Worm (Caenorhabditis elegans): ENCODE data around the gene nhr-183.
A peak's percentile ranks its signal among the peaks of the same experiment; 100 is the strongest.

The nhr-183 gene

DNA sequence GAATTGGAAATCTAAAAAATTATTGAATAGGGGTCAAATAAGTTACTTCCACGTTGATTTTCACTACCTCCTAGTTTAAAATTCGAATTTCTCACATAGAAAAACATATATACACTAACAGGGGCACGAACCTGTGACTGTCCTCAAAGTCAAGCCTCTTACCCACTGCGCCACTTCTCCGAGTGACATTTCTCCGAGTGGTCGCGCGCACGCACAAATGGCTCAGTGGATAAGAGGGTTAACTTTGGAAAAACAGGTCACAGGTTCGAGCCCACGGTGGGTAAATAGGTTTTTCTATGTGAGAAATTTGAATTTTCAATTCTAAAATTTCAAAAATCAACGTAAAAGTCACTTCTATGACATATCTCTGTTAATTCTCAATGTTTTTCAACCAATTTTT lies 12.8 kb upstream of the nhr-183 start:
- TF ChIP-seq efl-1 (optimal IDR thresholded peaks at IDR 0.05) (no peak), efl-1 (GFP tag; optimal IDR thresholded peaks at IDR 0.05 in 1 of 2) (peak in 1 of 2 experiments; percentile 81), nhr-77 (tag; optimal IDR thresholded peaks at IDR 0.05) (peak; percentile 50), nhr-20 (tag; optimal IDR thresholded peaks at IDR 0.05) (peak; percentile 13), nhr-47 (tag; optimal IDR thresholded peaks at IDR 0.05) (no peak), nhr-71 (tag; optimal IDR thresholded peaks at IDR 0.05) (peak; percentile 21), dpl-1 (GFP tag; optimal IDR thresholded peaks at IDR 0.05) (no peak), fkh-8 (tag; optimal IDR thresholded peaks at IDR 0.05) (peak; percentile 19), aha-1 (tag; optimal IDR thresholded peaks at IDR 0.05) (no peak), nhr-85 (tag) (peak; percentile 42), F16B12.6 (tag; optimal IDR thresholded peaks at IDR 0.05) (no peak), snu-23 (GFP tag; optimal IDR thresholded peaks at IDR 0.05) (peak; percentile 19), alr-1 (tag; optimal IDR thresholded peaks at IDR 0.05; ENCODE audit: borderline replicate concordance) (no peak), lin-14 (GFP tag; optimal IDR thresholded peaks at IDR 0.05) (peak; percentile 67), sptf-1 (tag; optimal IDR thresholded peaks at IDR 0.05) (no peak), hlh-17 (GFP tag; optimal IDR thresholded peaks at IDR 0.05; ENCODE audit: borderline replicate concordance) (no peak), lin-39 (tag; optimal IDR thresholded peaks at IDR 0.05) (no peak), lin-35 (GFP tag; optimal IDR thresholded peaks at IDR 0.05) (peak in 1 of 2 experiments; percentile 48), lin-13 (GFP tag; optimal IDR thresholded peaks at IDR 0.05) (peak; percentile 25), dsc-1 (tag; optimal IDR thresholded peaks at IDR 0.05) (no peak), ceh-82 (tag; optimal IDR thresholded peaks at IDR 0.05) (peak in 1 of 3 experiments; percentile 21)

DNA sequence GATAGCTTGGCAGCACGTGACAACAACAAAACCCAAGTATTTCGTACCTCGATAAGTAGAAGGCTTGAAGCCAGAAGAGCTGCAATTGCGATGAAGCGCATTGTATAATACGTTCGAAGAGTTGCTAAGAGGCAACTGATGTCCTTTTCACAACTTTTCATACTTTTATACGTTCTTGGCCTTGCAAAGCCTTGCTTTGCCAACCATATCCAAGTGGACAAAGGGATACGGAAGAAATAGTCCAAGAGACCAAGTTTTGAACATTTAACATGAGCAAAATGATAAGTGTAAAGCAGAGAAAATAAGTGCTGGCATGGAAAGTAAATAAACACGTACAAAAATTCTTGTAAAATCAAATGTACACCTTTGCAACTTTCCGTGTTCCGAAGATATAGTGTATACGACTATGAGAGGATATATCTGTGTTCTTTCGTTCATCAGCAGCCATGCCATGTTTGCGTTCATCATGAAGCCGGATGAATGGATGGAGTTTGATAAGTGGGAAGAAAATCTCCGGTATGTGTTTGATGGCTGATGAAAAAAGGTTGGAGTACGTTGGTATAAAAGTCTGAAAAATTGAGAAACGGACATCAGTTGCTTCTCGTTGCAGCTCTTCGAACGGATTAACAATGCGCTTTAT lies 9.9 kb upstream of the nhr-183 start, which contains the start of the genes Y5H2A.4 and abu-4:
Gene Y5H2A.4 (minus strand): TSS at position 101 of the 640 bp plus-strand sequence.
Gene abu-4 (plus strand): TSS at position 590 of the 640 bp plus-strand sequence.
- TF ChIP-seq sptf-1 (tag; optimal IDR thresholded peaks at IDR 0.05) (no peak), skn-1 (tag; optimal IDR thresholded peaks at IDR 0.05) (no peak), ama-1 (optimal IDR thresholded peaks at IDR 0.05) (no peak), fkh-4 (tag; optimal IDR thresholded peaks at IDR 0.05; ENCODE audit: borderline replicate concordance) (no peak), snpc-4 (tag; optimal IDR thresholded peaks at IDR 0.05) (no peak), jun-1 (tag; optimal IDR thresholded peaks at IDR 0.05) (no peak), ceh-82 (tag; optimal IDR thresholded peaks at IDR 0.05) (no peak), nhr-71 (tag; optimal IDR thresholded peaks at IDR 0.05) (no peak), blmp-1 (tag; optimal IDR thresholded peaks at IDR 0.05) (no peak), nhr-76 (tag; optimal IDR thresholded peaks at IDR 0.05) (no peak), nhr-47 (tag; optimal IDR thresholded peaks at IDR 0.05) (no peak), sox-4 (tag; optimal IDR thresholded peaks at IDR 0.05) (no peak), snu-23 (GFP tag; optimal IDR thresholded peaks at IDR 0.05) (no peak), unc-98 (GFP tag; IDR thresholded peaks at IDR 0.05) (no peak), nhr-237 (tag; optimal IDR thresholded peaks at IDR 0.05) (no peak)

DNA sequence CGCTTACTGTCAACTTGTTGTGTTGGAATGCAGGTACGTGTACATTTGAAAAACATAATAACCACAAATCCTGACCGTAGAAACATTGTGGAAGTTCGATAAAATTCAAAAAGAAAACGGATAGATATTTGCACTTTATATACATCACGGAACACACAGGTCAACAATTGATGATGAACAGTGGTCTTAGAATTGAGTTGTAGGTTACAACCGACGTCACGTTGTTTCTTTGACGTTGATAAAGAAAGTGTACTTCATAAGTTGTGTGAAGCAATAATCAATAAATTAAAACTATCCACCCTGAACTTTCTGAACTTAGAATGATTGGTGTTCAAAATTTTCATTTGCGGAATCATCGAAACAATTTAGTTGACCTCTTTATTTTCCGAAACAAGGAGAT lies 7.3 kb upstream of the nhr-183 start, which contains the start of gene Y5H2A.1:
Gene Y5H2A.1 (minus strand): TSS at position 101 of the 400 bp plus-strand sequence.
- TF ChIP-seq aly-2 (tag; optimal IDR thresholded peaks at IDR 0.05), result no peak
- TF ChIP-seq ceh-63 (GFP tag; optimal IDR thresholded peaks at IDR 0.05), result no peak
- TF ChIP-seq aha-1 (tag; optimal IDR thresholded peaks at IDR 0.05), result no peak
- TF ChIP-seq zip-4 (GFP tag; optimal IDR thresholded peaks at IDR 0.05), result no peak
- no peak for TF ChIP-seq egl-13 (tag; optimal IDR thresholded peaks at IDR 0.05)
- TF ChIP-seq rnt-1 (tag; optimal IDR thresholded peaks at IDR 0.05), result no peak
- TF ChIP-seq C34B4.2 (tag; optimal IDR thresholded peaks at IDR 0.05), result no peak
- no peak for TF ChIP-seq nhr-28 (tag; optimal IDR thresholded peaks at IDR 0.05)
- no peak for TF ChIP-seq fkh-4 (tag; optimal IDR thresholded peaks at IDR 0.05; ENCODE audit: borderline replicate concordance)
- no peak for TF ChIP-seq jun-1 (tag; optimal IDR thresholded peaks at IDR 0.05)
- TF ChIP-seq fkh-10 (GFP tag; optimal IDR thresholded peaks at IDR 0.05), result no peak
- TF ChIP-seq lin-35 (GFP tag; optimal IDR thresholded peaks at IDR 0.05), result no peak
- no peak for TF ChIP-seq pag-3 (tag; optimal IDR thresholded peaks at IDR 0.05; ENCODE audit: borderline replicate concordance, insufficient read depth)
- TF ChIP-seq hlh-17 (GFP tag; optimal IDR thresholded peaks at IDR 0.05; ENCODE audit: borderline replicate concordance), result no peak
- TF ChIP-seq swsn-7 (tag; optimal IDR thresholded peaks at IDR 0.05), result no peak
- TF ChIP-seq fos-1 (tag; optimal IDR thresholded peaks at IDR 0.05), result no peak
- no peak for TF ChIP-seq sox-4 (tag; optimal IDR thresholded peaks at IDR 0.05)
- no peak for TF ChIP-seq pqm-1 (tag; optimal IDR thresholded peaks at IDR 0.05)
- no peak for TF ChIP-seq ztf-4 (tag; optimal IDR thresholded peaks at IDR 0.05)

All from whole organism, L1 larva.